Fruit fly (Drosophila melanogaster) whole organism, wandering third instar larva: ENCODE results near the gene CG42534.

Experiments
- CG9705 ChIP-seq: fragments of 200-800 bp; sonication (Bioruptor generic); optimal IDR thresholded peaks from 2 replicates; lab custom pipeline; 2018; ENCODE audit warnings: missing biosample characterization, mild to moderate bottlenecking, missing genetic modification characterization
- Dif ChIP-seq: fragments of 200-275, 200-300 bp; sonication (Bioruptor generic); optimal IDR thresholded peaks from 2 replicates; lab custom pipeline; 2018; ENCODE audit warnings: missing biosample characterization, missing genetic modification characterization; ENCODE audit not compliant: partially characterized antibody
- GATAd ChIP-seq: sonication (Bioruptor generic); optimal IDR thresholded peaks from 2 replicates; lab custom pipeline; 2016; ENCODE audit warnings: missing biosample characterization, missing genetic modification characterization
- Hnf4 ChIP-seq: fragments of 200-800 bp; sonication (Bioruptor generic); optimal IDR thresholded peaks from 2 replicates; lab custom pipeline; 2016; ENCODE audit warnings: missing biosample characterization, mild to moderate bottlenecking, missing genetic modification characterization
- Hr78 ChIP-seq: fragments of >200 bp; optimal IDR thresholded peaks from 2 replicates; lab custom pipeline; 2017; ENCODE audit warnings: missing biosample characterization, missing genetic modification characterization
- Hr83 ChIP-seq: fragments of 200-300 bp; sonication (Bioruptor generic); optimal IDR thresholded peaks from 2 replicates; lab custom pipeline; 2016; ENCODE audit warnings: missing biosample characterization, mild to moderate bottlenecking, missing genetic modification characterization, moderate library complexity; ENCODE audit not compliant: poor library complexity, severe bottlenecking
- Jra ChIP-seq: sonication (Bioruptor generic); optimal IDR thresholded peaks from 2 replicates; lab custom pipeline; 2016; ENCODE audit warnings: missing biosample characterization, missing genetic modification characterization
- Mio ChIP-seq: sonication (Bioruptor generic); optimal IDR thresholded peaks from 2 replicates; lab custom pipeline; 2016; ENCODE audit warnings: missing biosample characterization, missing genetic modification characterization
- N ChIP-seq: fragments of >200 bp; optimal IDR thresholded peaks from 2 replicates; lab custom pipeline; 2018; ENCODE audit warnings: missing biosample characterization, missing external identifiers, missing genetic modification characterization
- OdsH ChIP-seq: fragments of 200-800 bp; sonication (Bioruptor generic); optimal IDR thresholded peaks from 2 replicates; lab custom pipeline; 2016; ENCODE audit warnings: missing biosample characterization, mild to moderate bottlenecking, missing genetic modification characterization
- Rel ChIP-seq, 2 experiments: fragments of 200-800 bp; sonication (Bioruptor generic) in 1 of 2; optimal IDR thresholded peaks; 2 replicates in 1 of 2; 3 replicates in 1 of 2; lab custom pipeline; 2016 to 2019; ENCODE audit warnings: mild to moderate bottlenecking in 2 of 2, missing biosample characterization in 2 of 2, missing genetic modification characterization in 2 of 2, moderate library complexity in 1 of 2
- Sp1 ChIP-seq: fragments of 200-800 bp; sonication (Bioruptor generic); optimal IDR thresholded peaks from 3 replicates; lab custom pipeline; 2019; ENCODE audit warnings: missing biosample characterization, mild to moderate bottlenecking, missing genetic modification characterization, moderate library complexity
- Vsx2 ChIP-seq: fragments of 200-300, 225-300 bp; sonication (Bioruptor generic); optimal IDR thresholded peaks from 2 replicates; lab custom pipeline; 2018; ENCODE audit warnings: missing biosample characterization, missing genetic modification characterization; ENCODE audit not compliant: partially characterized antibody
- br ChIP-seq: fragments of 200-800 bp; sonication (Bioruptor generic); optimal IDR thresholded peaks from 2 replicates; lab custom pipeline; 2016; ENCODE audit warnings: missing biosample characterization, missing genetic modification characterization
- brk ChIP-seq: fragments of 200-800 bp; sonication (Bioruptor generic); optimal IDR thresholded peaks from 2 replicates; lab custom pipeline; 2016; ENCODE audit warnings: missing biosample characterization, mild to moderate bottlenecking, missing genetic modification characterization
- dl ChIP-seq, 2 experiments: fragments of 175-275, 200-275 bp in 1 of 2; fragments of 200-275 bp in 1 of 2; sonication (Bioruptor generic); optimal IDR thresholded peaks; lab custom pipeline; 2018; ENCODE audit warnings: mild to moderate bottlenecking in 2 of 2, missing biosample characterization in 2 of 2, missing genetic modification characterization in 2 of 2, moderate library complexity in 2 of 2; ENCODE audit not compliant: partially characterized antibody in 2 of 2, insufficient read depth in 1 of 2
- dmrt93B ChIP-seq: fragments of 200-800 bp; sonication (Bioruptor generic); optimal IDR thresholded peaks from 2 replicates; lab custom pipeline; 2018; ENCODE audit warnings: missing biosample characterization, mild to moderate bottlenecking, missing genetic modification characterization
- dsf ChIP-seq: sonication (Bioruptor generic); optimal IDR thresholded peaks from 2 replicates; lab custom pipeline; 2016; ENCODE audit warnings: missing biosample characterization, missing genetic modification characterization, borderline replicate concordance
- foxo ChIP-seq, 2 experiments: fragments of 200-800 bp; sonication (Bioruptor generic); optimal IDR thresholded peaks; 2 replicates in 1 of 2; 3 replicates in 1 of 2; lab custom pipeline; 2016 to 2017; ENCODE audit warnings: missing biosample characterization in 2 of 2, missing genetic modification characterization in 2 of 2
- fru ChIP-seq: fragments of 200-800 bp; sonication (Bioruptor generic); optimal IDR thresholded peaks from 3 replicates; lab custom pipeline; 2016; ENCODE audit warnings: missing biosample characterization, mild to moderate bottlenecking, missing genetic modification characterization
- jim ChIP-seq: fragments of 175-275, 200-325 bp; sonication (Bioruptor generic); optimal IDR thresholded peaks from 2 replicates; lab custom pipeline; 2016; ENCODE audit warnings: missing biosample characterization, mild to moderate bottlenecking, missing genetic modification characterization
- lola ChIP-seq: fragments of >200 bp; optimal IDR thresholded peaks from 2 replicates; lab custom pipeline; 2017; ENCODE audit warnings: missing biosample characterization, missing genetic modification characterization
- psq ChIP-seq: fragments of 200-800 bp; sonication (Bioruptor generic); optimal IDR thresholded peaks from 3 replicates; lab custom pipeline; 2017; ENCODE audit warnings: missing biosample characterization, mild to moderate bottlenecking, missing genetic modification characterization, moderate library complexity
- rgr ChIP-seq: fragments of 200-800 bp; sonication (Bioruptor generic); optimal IDR thresholded peaks from 3 replicates; lab custom pipeline; 2016; ENCODE audit warnings: missing biosample characterization, mild to moderate bottlenecking, missing genetic modification characterization
- sage ChIP-seq: fragments of 200-800 bp; sonication (Bioruptor generic); optimal IDR thresholded peaks from 2 replicates; lab custom pipeline; 2016; ENCODE audit warnings: missing biosample characterization, mild to moderate bottlenecking, missing genetic modification characterization
- sv ChIP-seq: fragments of 200-800 bp; sonication (Bioruptor generic); optimal IDR thresholded peaks from 3 replicates; lab custom pipeline; 2016; ENCODE audit warnings: missing biosample characterization, missing genetic modification characterization
- tai ChIP-seq: sonication (Bioruptor generic); optimal IDR thresholded peaks from 2 replicates; lab custom pipeline; 2016; ENCODE audit warnings: missing biosample characterization, missing genetic modification characterization
- usp ChIP-seq: fragments of >200 bp; optimal IDR thresholded peaks from 2 replicates; lab custom pipeline; 2017; ENCODE audit warnings: missing biosample characterization, missing genetic modification characterization
- woc ChIP-seq: sonication (Bioruptor generic); optimal IDR thresholded peaks from 2 replicates; lab custom pipeline; 2016; ENCODE audit warnings: missing biosample characterization, mild to moderate bottlenecking, missing genetic modification characterization

CG42534 gene

dm6 chr3R:27322225-27322624, 18.2 kb upstream of the CG42534 start, which contains the start of gene CG3339:
TSS of gene CG3339 (minus strand) at chr3R:27322325.
- TF ChIP-seq rgr (no peak), dl (GFP tag; optimal IDR thresholded peaks at IDR 0.05; lab: Kevin White, UChicago; ENCODE audit: insufficient read depth in 1 of 2, partially characterized antibody in 2 of 2) (no peak), Hr83 (no peak)

dm6 chr3R:27330782-27331181, 9.6 kb upstream of the CG42534 start, which contains the start of gene CG3330:
TSS of gene CG3330 (minus strand) at chr3R:27330882.
- TF ChIP-seq Rel (GFP tag; optimal IDR thresholded peaks at IDR 0.05; lab: Kevin White, UChicago) (no peak), Rel (tag; optimal IDR thresholded peaks at IDR 0.05; lab: Kevin White, UChicago) (no peak), rgr (no peak), Vsx2 (GFP tag; lab: Kevin White, UChicago) (no peak), GATAd (GFP tag; lab: Kevin White, UChicago) (no peak), Hr83 (no peak), CG9705 (GFP tag; lab: Kevin White, UChicago) (no peak), brk (GFP tag; lab: Kevin White, UChicago) (no peak), psq (GFP tag; lab: Kevin White, UChicago) (no peak)

- no peak for TF ChIP-seq CG9705 (GFP tag; lab: Kevin White, UChicago)
- TF ChIP-seq dsf (GFP tag; lab: Kevin White, UChicago): no peak
- TF ChIP-seq N (GFP tag; lab: Kevin White, UChicago): no peak
These were observed 28.2 kb downstream of the CG42534 start, which contains the start of gene CG46335 for dm6 chr3R:27368617-27369016. TSS of gene CG46335 (minus strand) at chr3R:27368717.

dm6 chr3R:27407049-27407448, 66.6 kb downstream of the CG42534 start:
- TF ChIP-seq Hr83: no peak
- TF ChIP-seq dl (GFP tag; optimal IDR thresholded peaks at IDR 0.05; lab: Kevin White, UChicago; ENCODE audit: insufficient read depth in 1 of 2, partially characterized antibody in 2 of 2): no peak
- peak; percentile 44 for TF ChIP-seq sv (GFP tag; lab: Kevin White, UChicago)
- no peak for TF ChIP-seq tai (GFP tag; lab: Kevin White, UChicago)
- TF ChIP-seq Dif: no peak
- TF ChIP-seq OdsH: no peak

dm6 chr3R:27408683-27409082, 68.3 kb downstream of the CG42534 start:
- TF ChIP-seq dl (GFP tag; optimal IDR thresholded peaks at IDR 0.05; lab: Kevin White, UChicago; ENCODE audit: insufficient read depth in 1 of 2, partially characterized antibody in 2 of 2) (no peak), dmrt93B (GFP tag; lab: Kevin White, UChicago) (no peak), fru (GFP tag; lab: Kevin White, UChicago) (no peak), lola (GFP tag; lab: Kevin White, UChicago) (no peak), Jra (GFP tag; lab: Kevin White, UChicago) (no peak), Sp1 (GFP tag; lab: Kevin White, UChicago) (no peak), Hr78 (GFP tag; lab: Kevin White, UChicago) (no peak), foxo (GFP tag; optimal IDR thresholded peaks at IDR 0.05; lab: Kevin White, UChicago) (no peak), Dif (no peak), Hnf4 (GFP tag; lab: Kevin White, UChicago) (no peak), br (no peak), usp (no peak), Vsx2 (GFP tag; lab: Kevin White, UChicago) (no peak), jim (no peak), CG9705 (GFP tag; lab: Kevin White, UChicago) (no peak)

dm6 chr3R:27413214-27413613, 72.8 kb downstream of the CG42534 start:
- TF ChIP-seq br: no peak
- TF ChIP-seq Sp1 (GFP tag; lab: Kevin White, UChicago): no peak
- no peak for TF ChIP-seq GATAd (GFP tag; lab: Kevin White, UChicago)
- no peak for TF ChIP-seq woc (GFP tag; lab: Kevin White, UChicago)
- no peak for TF ChIP-seq brk (GFP tag; lab: Kevin White, UChicago)
- TF ChIP-seq usp: no peak
- TF ChIP-seq foxo (GFP tag; optimal IDR thresholded peaks at IDR 0.05; lab: Kevin White, UChicago): no peak
- TF ChIP-seq dl (GFP tag; optimal IDR thresholded peaks at IDR 0.05; lab: Kevin White, UChicago; ENCODE audit: insufficient read depth in 1 of 2, partially characterized antibody in 2 of 2): no peak
- TF ChIP-seq tai (GFP tag; lab: Kevin White, UChicago): no peak
- no peak for TF ChIP-seq sage (GFP tag; lab: Kevin White, UChicago)
- TF ChIP-seq Mio (GFP tag; lab: Kevin White, UChicago): no peak
- TF ChIP-seq, all 38 proteins: peak for 0
